Fruit fly (Drosophila melanogaster): ENCODE data around the gene grn.

The grn gene

DNA sequence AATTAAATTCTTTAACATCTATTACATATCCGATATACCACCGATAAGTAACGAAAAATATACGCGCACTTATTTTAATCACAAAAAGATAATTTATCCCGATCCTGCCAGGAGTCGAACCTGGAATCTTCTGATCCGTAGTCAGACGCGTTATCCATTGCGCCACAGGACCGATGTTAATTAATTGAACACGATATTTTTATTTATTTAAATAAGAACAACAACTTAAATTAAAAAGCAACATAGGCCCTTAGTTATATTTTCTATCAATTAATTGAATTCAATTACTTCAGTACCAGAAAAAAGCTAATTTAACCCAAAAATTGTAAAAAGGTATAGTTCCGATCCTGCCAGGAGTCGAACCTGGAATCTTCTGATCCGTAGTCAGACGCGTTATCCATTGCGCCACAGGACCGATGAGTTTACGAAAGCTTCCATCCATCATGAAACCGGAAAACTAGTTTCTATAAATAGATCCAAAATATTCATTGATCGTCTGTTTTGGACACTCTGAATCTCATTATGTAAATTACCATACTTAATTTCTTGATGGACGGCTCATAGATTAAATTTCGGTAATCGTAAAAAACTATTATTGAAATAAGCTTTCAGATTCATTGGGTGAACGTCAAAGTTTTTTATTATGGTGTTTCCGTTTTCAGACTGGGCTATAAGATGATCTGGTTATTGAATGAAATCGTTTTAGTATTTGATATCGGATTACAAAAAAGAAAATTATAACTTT, 40.4 kb downstream of the grn start (continued):
- TF ChIP-seq sna (GFP tag; IDR thresholded peaks at IDR 0.05; ENCODE audit: partially characterized antibody), result no peak
- TF ChIP-seq CG11723 (GFP tag; optimal IDR thresholded peaks at IDR 0.05), result no peak
- no peak for TF ChIP-seq zfh2 (GFP tag; optimal IDR thresholded peaks at IDR 0.05)
- no peak for TF ChIP-seq Dref (GFP tag; IDR thresholded peaks at IDR 0.05)
- no peak for TF ChIP-seq esg (GFP tag; conservative IDR thresholded peaks at IDR 0.05)
- no peak for TF ChIP-seq CG4328 (GFP tag; optimal IDR thresholded peaks at IDR 0.05)
- TF ChIP-seq CG4707 (GFP tag; optimal IDR thresholded peaks at IDR 0.05), result no peak
- peak; percentile 87 for TF ChIP-seq bbx (GFP tag; IDR thresholded peaks at IDR 0.05; ENCODE audit: partially characterized antibody)
- TF ChIP-seq sc (optimal IDR thresholded peaks at IDR 0.05), result no peak
- no peak for TF ChIP-seq sc (GFP tag; optimal IDR thresholded peaks at IDR 0.05)
- no peak for TF ChIP-seq CG12155 (GFP tag; optimal IDR thresholded peaks at IDR 0.05)
- no peak for TF ChIP-seq otp (GFP tag; IDR thresholded peaks at IDR 0.05)
- TF ChIP-seq Rx (GFP tag; IDR thresholded peaks at IDR 0.05), result no peak
- peak; percentile 58; the same call in 2 of the 3 replicates for TF ChIP-seq knrl (GFP tag; IDR thresholded peaks at IDR 0.05; ENCODE audit: partially characterized antibody)
- TF ChIP-seq jigr1 (GFP tag; IDR thresholded peaks at IDR 0.05), result no peak
- no peak for TF ChIP-seq sd (tag; optimal IDR thresholded peaks at IDR 0.05)
- TF ChIP-seq CG11504 (tag; optimal IDR thresholded peaks at IDR 0.05), result no peak
- TF ChIP-seq her (GFP tag; optimal IDR thresholded peaks at IDR 0.05), result no peak
- TF ChIP-seq gsb (GFP tag; IDR thresholded peaks at IDR 0.05), result no peak
- TF ChIP-seq Mad (GFP tag; optimal IDR thresholded peaks at IDR 0.05), result no peak
- no peak for TF ChIP-seq psq (GFP tag; optimal IDR thresholded peaks at IDR 0.05)
- TF ChIP-seq CG3407 (GFP tag; optimal IDR thresholded peaks at IDR 0.05), result no peak
- TF ChIP-seq CG7271 (tag; optimal IDR thresholded peaks at IDR 0.05), result no peak
- no peak for TF ChIP-seq ab (GFP tag; optimal IDR thresholded peaks at IDR 0.05)
- TF ChIP-seq twi (tag; optimal IDR thresholded peaks at IDR 0.05), result no peak
- no peak for TF ChIP-seq Antp (GFP tag; optimal IDR thresholded peaks at IDR 0.05)
- TF ChIP-seq CG8388 (GFP tag; optimal IDR thresholded peaks at IDR 0.05), result no peak
- TF ChIP-seq CG7372 (GFP tag; IDR thresholded peaks at IDR 0.05), result no peak
- no peak for TF ChIP-seq fd102C (GFP tag; optimal IDR thresholded peaks at IDR 0.05)
- TF ChIP-seq CG9817 (tag; optimal IDR thresholded peaks at IDR 0.05), result no peak
- TF ChIP-seq sima (GFP tag; optimal IDR thresholded peaks at IDR 0.05), result no peak
- no peak for TF ChIP-seq CG4404 (GFP tag; IDR thresholded peaks at IDR 0.05)
- no peak for TF ChIP-seq CG12219 (GFP tag; optimal IDR thresholded peaks at IDR 0.05)
- no peak for TF ChIP-seq unpg (GFP tag; optimal IDR thresholded peaks at IDR 0.05)
- no peak for TF ChIP-seq klu (GFP tag; IDR thresholded peaks at IDR 0.05)
- no peak for TF ChIP-seq wor (GFP tag; IDR thresholded peaks at IDR 0.05)
- TF ChIP-seq CkIIα-i1 (GFP tag; IDR thresholded peaks at IDR 0.05), result no peak
- no peak for TF ChIP-seq eve (GFP tag; optimal IDR thresholded peaks at IDR 0.05)
- TF ChIP-seq CG8944 (GFP tag; optimal IDR thresholded peaks at IDR 0.05), result no peak
- no peak for TF ChIP-seq CG12299 (tag; optimal IDR thresholded peaks at IDR 0.05)
- TF ChIP-seq Poxn (GFP tag; IDR thresholded peaks at IDR 0.05), result no peak
- no peak for TF ChIP-seq danr (GFP tag; IDR thresholded peaks at IDR 0.05)
- TF ChIP-seq CG6654 (GFP tag; optimal IDR thresholded peaks at IDR 0.05), result no peak
- TF ChIP-seq cwo (GFP tag; optimal IDR thresholded peaks at IDR 0.05), result no peak
- TF ChIP-seq inv (GFP tag; IDR thresholded peaks at IDR 0.05; ENCODE audit: partially characterized antibody), result peak; percentile 47; the same call in 1 of the 2 replicates
- no peak for TF ChIP-seq nau (GFP tag; optimal IDR thresholded peaks at IDR 0.05)
- no peak for TF ChIP-seq odd (GFP tag; optimal IDR thresholded peaks at IDR 0.05)
- no peak for TF ChIP-seq MTF-1 (GFP tag; optimal IDR thresholded peaks at IDR 0.05; ENCODE audit: borderline replicate concordance)
- no peak for TF ChIP-seq CG10431 (GFP tag; optimal IDR thresholded peaks at IDR 0.05)
- no peak for TF ChIP-seq Oaz (GFP tag; IDR thresholded peaks at IDR 0.05)

All from whole organism, embryonic.